Worm (Caenorhabditis elegans) whole organism, young adult: ENCODE data around the gene tag-275.

Experiments used
- F23B12.7 ChIP-seq: sonication (generic microtip); optimal IDR thresholded peaks from 2 replicates; lab custom pipeline; 2017; ENCODE audit warnings: missing genetic modification characterization, mild to moderate bottlenecking, missing compliant biosample characterization, antibody characterized with exemption, moderate library complexity; ENCODE audit not compliant: insufficient read depth
- F39B2.1 ChIP-seq: fragments of 200-800 bp; sonication (Bioruptor generic); IDR thresholded peaks from 2 replicates; pipeline ENCODE4 v1.3.6; 2022; ENCODE audit warnings: missing genetic modification reagents, missing genetic modification characterization, missing compliant biosample characterization
- F49E8.2 ChIP-seq: sonication (generic microtip); optimal IDR thresholded peaks from 3 replicates; lab custom pipeline; 2017; ENCODE audit warnings: missing genetic modification characterization, mild to moderate bottlenecking, missing compliant biosample characterization, antibody characterized with exemption, moderate library complexity; ENCODE audit not compliant: insufficient read depth
- F55B11.4 ChIP-seq: sonication (generic microtip); optimal IDR thresholded peaks from 2 replicates; lab custom pipeline; 2016; ENCODE audit warnings: missing compliant biosample characterization, missing genetic modification characterization, borderline replicate concordance; ENCODE audit not compliant: insufficient read depth
- F57C9.4 ChIP-seq: sonication (generic microtip); optimal IDR thresholded peaks from 2 replicates; lab custom pipeline; 2017; ENCODE audit warnings: mild to moderate bottlenecking, missing genetic modification characterization, missing compliant biosample characterization
- K12H6.12 ChIP-seq: fragments of 200-800 bp; sonication (Bioruptor generic); optimal IDR thresholded peaks from 2 replicates; lab custom pipeline; 2018; ENCODE audit warnings: mild to moderate bottlenecking, missing genetic modification characterization, missing compliant biosample characterization
- Y53G8AR.9 ChIP-seq: fragments of 200-800 bp; sonication (Bioruptor generic); conservative IDR thresholded peaks from 2 replicates; pipeline ENCODE4 v1.3.6; 2022; ENCODE audit warnings: missing genetic modification reagents, missing genetic modification characterization, missing compliant biosample characterization
- Y79H2A.3 ChIP-seq: fragments of 200-800 bp; sonication (Bioruptor generic); conservative IDR thresholded peaks from 2 replicates; pipeline ENCODE4 v1.3.6; 2022; ENCODE audit warnings: missing genetic modification reagents, missing genetic modification characterization, missing compliant biosample characterization
- Y95B8A.8 ChIP-seq: fragments of 200-800 bp; sonication (Bioruptor generic); IDR thresholded peaks from 2 replicates; pipeline ENCODE4 v1.3.6; 2022; ENCODE audit warnings: missing genetic modification reagents, missing genetic modification characterization, missing compliant biosample characterization
- aptf-2 ChIP-seq: fragments of 200-800 bp; sonication (Bioruptor generic); conservative IDR thresholded peaks from 2 replicates; pipeline ENCODE4 v1.3.6; 2022; ENCODE audit warnings: missing genetic modification reagents, missing genetic modification characterization, missing compliant biosample characterization
- athp-1 ChIP-seq: sonication (generic microtip); optimal IDR thresholded peaks from 2 replicates; lab custom pipeline; 2017; ENCODE audit warnings: mild to moderate bottlenecking, missing genetic modification characterization, missing compliant biosample characterization
- bed-1 ChIP-seq: fragments of 200-800 bp; sonication (Bioruptor generic); IDR thresholded peaks from 2 replicates; pipeline ENCODE4 v1.3.6; 2022; ENCODE audit warnings: missing genetic modification reagents, missing genetic modification characterization, missing compliant biosample characterization
- bed-2 ChIP-seq: fragments of 200-800 bp; sonication (Bioruptor generic); IDR thresholded peaks from 2 replicates; pipeline ENCODE4 v1.3.6; 2022; ENCODE audit warnings: missing genetic modification reagents, missing genetic modification characterization, missing compliant biosample characterization
- ccch-3 ChIP-seq: fragments of 200-800 bp; sonication (Bioruptor generic); optimal IDR thresholded peaks from 2 replicates; lab custom pipeline; 2018; ENCODE audit warnings: mild to moderate bottlenecking, missing genetic modification characterization, missing compliant biosample characterization
- cebp-2 ChIP-seq: fragments of 200-800 bp; sonication (Bioruptor generic); IDR thresholded peaks from 2 replicates; pipeline ENCODE4 v1.3.6; 2022; ENCODE audit warnings: missing genetic modification characterization, missing compliant biosample characterization
- ceh-79 ChIP-seq: sonication (generic microtip); optimal IDR thresholded peaks from 2 replicates; lab custom pipeline; 2017; ENCODE audit warnings: mild to moderate bottlenecking, missing genetic modification characterization, missing compliant biosample characterization
- chd-7 ChIP-seq: sonication (generic microtip); optimal IDR thresholded peaks from 2 replicates; lab custom pipeline; 2016; ENCODE audit warnings: mild to moderate bottlenecking, missing genetic modification characterization, moderate library complexity, missing compliant biosample characterization
- dox-1 ChIP-seq: fragments of 200-800 bp; sonication (Bioruptor generic); IDR thresholded peaks from 2 replicates; pipeline ENCODE4 v1.3.6; 2022; ENCODE audit warnings: missing genetic modification reagents, missing genetic modification characterization, missing compliant biosample characterization
- efl-1 ChIP-seq: fragments of 150-350 bp; optimal IDR thresholded peaks from 2 replicates; lab custom pipeline; 2014; ENCODE audit warnings: missing biosample characterization, missing genetic modification reagents, missing genetic modification characterization
- hlh-12 ChIP-seq: sonication (generic microtip); optimal IDR thresholded peaks from 2 replicates; lab custom pipeline; 2016; ENCODE audit warnings: missing genetic modification characterization, missing compliant biosample characterization
- hmg-1.2 ChIP-seq: fragments of 200-800 bp; sonication (Bioruptor generic); IDR thresholded peaks from 2 replicates; pipeline ENCODE4 v1.3.6; 2022; ENCODE audit warnings: missing genetic modification reagents, missing genetic modification characterization, missing compliant biosample characterization
- hmg-20 ChIP-seq: fragments of 200-800 bp; sonication (Bioruptor generic); IDR thresholded peaks from 2 replicates; pipeline ENCODE4 v1.3.6; 2022; ENCODE audit warnings: missing genetic modification reagents, missing genetic modification characterization, missing compliant biosample characterization
- lin-26 ChIP-seq: fragments of 200-800 bp; sonication (Bioruptor generic); IDR thresholded peaks from 2 replicates; pipeline ENCODE4 v1.3.6; 2022; ENCODE audit warnings: missing genetic modification reagents, missing genetic modification characterization, missing compliant biosample characterization
- lin-40 ChIP-seq: sonication (generic microtip); optimal IDR thresholded peaks from 2 replicates; lab custom pipeline; 2016; ENCODE audit warnings: missing genetic modification characterization, mild to moderate bottlenecking, missing compliant biosample characterization, missing genotype, missing genetic modification reagents
- lsy-27 ChIP-seq: sonication (generic microtip); optimal IDR thresholded peaks from 2 replicates; lab custom pipeline; 2017; ENCODE audit warnings: missing genetic modification characterization, mild to moderate bottlenecking, missing compliant biosample characterization, antibody characterized with exemption, missing genotype, borderline replicate concordance; ENCODE audit not compliant: insufficient read depth
- madf-10 ChIP-seq: sonication (generic microtip); optimal IDR thresholded peaks from 2 replicates; lab custom pipeline; 2016; ENCODE audit warnings: mild to moderate bottlenecking, missing genetic modification characterization, missing compliant biosample characterization
- madf-3 ChIP-seq: fragments of 200-800 bp; sonication (Bioruptor generic); IDR thresholded peaks from 2 replicates; pipeline ENCODE4 v1.3.6; 2022; ENCODE audit warnings: missing genetic modification reagents, missing genetic modification characterization, missing compliant biosample characterization
- madf-6 ChIP-seq: fragments of 200-800 bp; sonication (Bioruptor generic); IDR thresholded peaks from 2 replicates; pipeline ENCODE4 v1.3.6; 2022; ENCODE audit warnings: missing genetic modification reagents, missing genetic modification characterization, missing compliant biosample characterization
- nhr-80 ChIP-seq: sonication (generic microtip); optimal IDR thresholded peaks from 2 replicates; lab custom pipeline; 2016; ENCODE audit warnings: missing genetic modification characterization, missing compliant biosample characterization
- rec-8 ChIP-seq, 2 experiments: sonication (generic microtip); optimal IDR thresholded peaks; 2 replicates each; lab custom pipeline; 2016; ENCODE audit warnings: mild to moderate bottlenecking in 2 of 2, missing genetic modification characterization in 2 of 2, missing genetic modification reagents in 2 of 2, missing genotype in 2 of 2, missing biosample characterization in 1 of 2, missing compliant biosample characterization in 1 of 2, moderate library complexity in 1 of 2
- snpc-1.1 ChIP-seq: sonication (generic microtip); optimal IDR thresholded peaks from 2 replicates; lab custom pipeline; 2017; ENCODE audit warnings: missing genetic modification characterization, mild to moderate bottlenecking, missing compliant biosample characterization, antibody characterized with exemption, moderate library complexity, missing genotype, missing genetic modification reagents; ENCODE audit not compliant: insufficient read depth
- snpc-4 ChIP-seq, 5 experiments: fragments of 150-350 bp in 1 of 5; sonication (generic microtip) in 4 of 5; optimal IDR thresholded peaks; 2 replicates each; lab custom pipeline; 2014 to 2018; ENCODE audit warnings: missing genetic modification characterization in 5 of 5, missing biosample characterization in 3 of 5, antibody characterized with exemption in 2 of 5, mild to moderate bottlenecking in 2 of 5, missing compliant biosample characterization in 2 of 5, missing genotype in 2 of 5, moderate library complexity in 2 of 5, missing genetic modification reagents in 1 of 5
- xnd-1 ChIP-seq: sonication (generic microtip); optimal IDR thresholded peaks from 2 replicates; lab custom pipeline; 2016; ENCODE audit warnings: missing genotype, missing genetic modification reagents, missing genetic modification characterization, missing compliant biosample characterization
- zfh-2 ChIP-seq: fragments of 200-800 bp; sonication (Bioruptor generic); conservative IDR thresholded peaks from 2 replicates; pipeline ENCODE4 v1.3.6; 2022; ENCODE audit warnings: missing genetic modification reagents, missing genetic modification characterization, missing compliant biosample characterization
- ztf-26 ChIP-seq: sonication (generic microtip); optimal IDR thresholded peaks from 2 replicates; lab custom pipeline; 2017; ENCODE audit warnings: missing genetic modification characterization, missing compliant biosample characterization

Gene tag-275

ce11 chrX:6115502-6115901, 34.8 kb downstream of the tag-275 start, which contains the start of gene C15H9.3:
TSS of gene C15H9.3 (plus strand) at chrX:6115802.
- TF ChIP-seq lin-40 (tag; lab: Kevin White, UChicago) (no peak), aptf-2 (GFP tag; lab: Robert Waterston, UW) (no peak), athp-1 (tag; lab: Kevin White, UChicago) (no peak), lsy-27 (no peak), zfh-2 (GFP tag; lab: Robert Waterston, UW) (no peak), madf-10 (tag; lab: Kevin White, UChicago) (no peak), hmg-1.2 (GFP tag; lab: Robert Waterston, UW) (no peak), bed-2 (GFP tag; lab: Robert Waterston, UW) (no peak), lin-26 (no peak), madf-3 (GFP tag; lab: Robert Waterston, UW) (no peak), efl-1 (no peak), bed-1 (GFP tag; lab: Robert Waterston, UW) (no peak), hlh-12 (tag; lab: Kevin White, UChicago) (no peak), snpc-4 (GFP tag; optimal IDR thresholded peaks at IDR 0.05; lab: Kevin White, UChicago) (no peak), snpc-4 (tag; optimal IDR thresholded peaks at IDR 0.05; lab: Kevin White, UChicago) (no peak), Y53G8AR.9 (GFP tag; lab: Robert Waterston, UW) (no peak)
- TF ChIP-seq, all 124 proteins: peak for 0

DNA sequence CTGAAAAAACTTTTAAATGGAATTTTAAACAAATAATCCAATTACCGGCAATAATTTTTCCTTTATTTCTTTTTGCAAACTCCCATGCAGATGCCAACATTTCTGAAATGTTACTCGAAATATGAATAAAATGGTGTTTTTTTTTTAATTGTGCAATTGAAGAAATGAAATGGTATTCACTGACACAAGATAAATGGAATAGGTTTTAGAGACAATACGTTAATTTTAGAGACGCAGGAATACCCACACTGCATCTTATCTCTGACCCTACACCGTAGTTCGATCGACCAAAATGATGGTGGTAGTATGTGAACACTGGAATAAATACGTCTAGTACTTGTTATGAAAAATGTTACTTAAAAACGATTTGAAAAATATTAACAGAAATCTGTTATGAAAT, 37.5 kb downstream of the tag-275 start, which contains the start of gene prx-3:
prx-3 (minus strand) TSS at position 101 of the 400 bp plus-strand sequence.
- TF ChIP-seq F39B2.1 (GFP tag; lab: Robert Waterston, UW) (no peak), cebp-2 (no peak), F23B12.7 (tag; lab: Kevin White, UChicago) (no peak)

DNA sequence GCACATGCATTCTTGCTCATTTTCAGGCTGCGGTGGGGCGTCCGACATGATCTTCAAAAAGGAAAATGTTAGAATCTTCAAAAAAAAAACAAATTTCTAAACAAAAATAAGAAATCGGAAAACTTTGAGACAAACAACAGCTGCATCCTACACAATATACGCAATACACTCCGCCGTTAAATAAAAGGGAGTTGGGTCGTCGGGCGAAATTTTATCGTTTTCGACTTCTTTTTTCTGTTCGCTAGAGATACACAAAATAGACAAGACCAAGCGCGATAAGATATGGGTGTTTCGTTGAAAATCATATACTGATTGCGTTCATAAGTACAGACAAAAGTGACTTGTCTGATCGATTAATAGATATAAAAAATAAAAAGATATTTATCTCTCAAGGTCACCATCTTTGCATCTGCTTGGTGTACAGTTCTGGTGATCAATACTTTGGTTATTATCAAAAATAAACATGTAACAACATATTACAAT, 41.0 kb downstream of the tag-275 start, which contains the start of gene kynu-1:
kynu-1 (minus strand) TSS at position 51 of the 483 bp plus-strand sequence.
- TF ChIP-seq madf-6 (GFP tag; lab: Robert Waterston, UW): no peak
- TF ChIP-seq nhr-80 (tag; lab: Kevin White, UChicago): peak; percentile 45
- TF ChIP-seq, all 124 proteins: peak for 1

DNA sequence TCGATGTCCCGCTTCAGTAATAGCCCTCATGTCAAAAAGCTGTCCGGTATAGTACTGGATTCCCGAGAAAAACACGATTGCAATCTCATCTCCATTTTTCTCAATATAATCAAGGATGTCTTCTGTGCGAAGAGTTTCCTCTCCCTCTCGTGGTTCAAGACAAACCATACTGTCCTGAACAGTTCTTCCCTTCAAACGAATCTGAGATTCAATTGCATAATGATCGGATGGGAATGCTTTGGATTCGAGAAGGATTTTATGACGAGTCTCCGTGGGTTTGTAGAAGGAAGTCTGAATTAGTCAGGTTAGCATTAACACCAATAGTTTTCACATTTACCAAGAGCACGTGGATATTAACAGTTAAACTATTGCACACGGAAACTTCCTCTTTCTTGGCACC, 42.4 kb downstream of the tag-275 start:
- TF ChIP-seq F49E8.2 (tag; lab: Kevin White, UChicago): no peak
- no peak for TF ChIP-seq Y79H2A.3
- TF ChIP-seq ztf-26: no peak
- TF ChIP-seq ceh-79: no peak
- no peak for TF ChIP-seq dox-1 (GFP tag; lab: Robert Waterston, UW)
- no peak for TF ChIP-seq ccch-3
- TF ChIP-seq K12H6.12 (tag; lab: Kevin White, UChicago): no peak
- TF ChIP-seq Y95B8A.8 (GFP tag; lab: Robert Waterston, UW): no peak
- no peak for TF ChIP-seq madf-3 (GFP tag; lab: Robert Waterston, UW)
- TF ChIP-seq xnd-1: no peak
- no peak for TF ChIP-seq chd-7 (tag; lab: Kevin White, UChicago)
- TF ChIP-seq F55B11.4 (tag; lab: Kevin White, UChicago): no peak
- no peak for TF ChIP-seq F57C9.4
- TF ChIP-seq hmg-20 (GFP tag; lab: Robert Waterston, UW): no peak
- no peak for TF ChIP-seq hlh-12 (tag; lab: Kevin White, UChicago)
- TF ChIP-seq rec-8 (tag; optimal IDR thresholded peaks at IDR 0.05; lab: Kevin White, UChicago): no peak
- TF ChIP-seq snpc-1.1: no peak
